Worm (Caenorhabditis elegans) whole organism, late embryonic: Measurements from ENCODE around the gene Y22D7AL.3.

Experiments
- ama-1 ChIP-seq: fragments of 150-350 bp; optimal IDR thresholded peaks from 2 replicates; lab custom pipeline; 2014
- pha-2 ChIP-seq: sonication (generic microtip); optimal IDR thresholded peaks from 2 replicates; lab custom pipeline; 2017; ENCODE audit warnings: mild to moderate bottlenecking, missing genetic modification characterization, missing compliant biosample characterization
- pqm-1 ChIP-seq: sonication (generic microtip); optimal IDR thresholded peaks from 2 replicates; lab custom pipeline; 2016; ENCODE audit warnings: missing genetic modification characterization, missing compliant biosample characterization
- sox-2 ChIP-seq: fragments of 200-800 bp; sonication (Bioruptor generic); IDR thresholded peaks from 2 replicates; pipeline ENCODE4 v1.3.6; 2022; ENCODE audit warnings: missing genetic modification reagents, missing genetic modification characterization, missing compliant biosample characterization
- unc-86 ChIP-seq: sonication (generic microtip); optimal IDR thresholded peaks from 2 replicates; lab custom pipeline; 2016; ENCODE audit warnings: missing genetic modification characterization, missing compliant biosample characterization

- no peak for TF ChIP-seq ama-1 (lab: Kevin White, UChicago)
- TF ChIP-seq unc-86 = no peak
- no peak for TF ChIP-seq pha-2
- TF ChIP-seq sox-2 (GFP tag; lab: Robert Waterston, UW) = no peak
- TF ChIP-seq pqm-1 (tag; lab: Kevin White, UChicago) = no peak
Measured at ce11 chrIII:1625660-1626275, 15.5 kb upstream of the Y22D7AL.3 start.
